Worm (Caenorhabditis elegans): ENCODE results near the gene ttr-33.

Gene ttr-33

ce11 chrV:7856641-7857040, 18.9 kb upstream of the ttr-33 start:
- TF ChIP-seq ama-1 (optimal IDR thresholded peaks at IDR 0.05) = no peak
- TF ChIP-seq egl-5 (tag; optimal IDR thresholded peaks at IDR 0.05) = no peak
- TF ChIP-seq nhr-43 (tag; optimal IDR thresholded peaks at IDR 0.05; ENCODE audit: poor library complexity, severe bottlenecking) = no peak
- TF ChIP-seq lsy-12 (tag; optimal IDR thresholded peaks at IDR 0.05) = no peak
- no peak for TF ChIP-seq unc-62 (GFP tag; optimal IDR thresholded peaks at IDR 0.05)
- TF ChIP-seq egl-27 (tag; optimal IDR thresholded peaks at IDR 0.05) = no peak
- no peak for TF ChIP-seq ceh-82 (tag; optimal IDR thresholded peaks at IDR 0.05)
- no peak for TF ChIP-seq ceh-16 (tag; optimal IDR thresholded peaks at IDR 0.05)
- no peak for TF ChIP-seq nhr-237 (tag; optimal IDR thresholded peaks at IDR 0.05)
- TF ChIP-seq fos-1 (tag; optimal IDR thresholded peaks at IDR 0.05) = no peak
- no peak for TF ChIP-seq ceh-9 (tag; optimal IDR thresholded peaks at IDR 0.05)
- TF ChIP-seq snpc-4 (tag; optimal IDR thresholded peaks at IDR 0.05) = no peak
- no peak for TF ChIP-seq pqm-1 (tag; optimal IDR thresholded peaks at IDR 0.05)
- no peak for TF ChIP-seq fkh-2 (tag; optimal IDR thresholded peaks at IDR 0.05)
- no peak for TF ChIP-seq ZK546.5 (tag; optimal IDR thresholded peaks at IDR 0.05)
- TF ChIP-seq lin-15B (tag; optimal IDR thresholded peaks at IDR 0.05) = no peak
- no peak for TF ChIP-seq zag-1 (tag; optimal IDR thresholded peaks at IDR 0.05)

ce11 chrV:7855382-7855994, 17.8 kb upstream of the ttr-33 start, which contains the start of gene C37C3.2:
C37C3.2 (plus strand) TSS chrV:7855944.
- TF ChIP-seq sea-2 (GFP tag; optimal IDR thresholded peaks at IDR 0.05) (no peak), nhr-237 (tag; optimal IDR thresholded peaks at IDR 0.05) (no peak), nhr-76 (tag; optimal IDR thresholded peaks at IDR 0.05) (no peak), ceh-9 (tag; optimal IDR thresholded peaks at IDR 0.05) (no peak), tbx-2 (tag; optimal IDR thresholded peaks at IDR 0.05) (no peak), lin-39 (tag; optimal IDR thresholded peaks at IDR 0.05) (no peak), skn-1 (tag; optimal IDR thresholded peaks at IDR 0.05) (no peak), elt-2 (tag; optimal IDR thresholded peaks at IDR 0.05) (peak; percentile 6), ztf-11 (tag; optimal IDR thresholded peaks at IDR 0.05) (no peak), fkh-2 (tag; optimal IDR thresholded peaks at IDR 0.05) (no peak), elt-3 (tag; optimal IDR thresholded peaks at IDR 0.05) (no peak), pha-4 (tag; optimal IDR thresholded peaks at IDR 0.05) (peak; percentile 39), unc-62 (GFP tag; optimal IDR thresholded peaks at IDR 0.05) (no peak), nhr-28 (tag; optimal IDR thresholded peaks at IDR 0.05) (no peak), zag-1 (tag; optimal IDR thresholded peaks at IDR 0.05) (no peak), nfya-1 (tag; optimal IDR thresholded peaks at IDR 0.05; ENCODE audit: insufficient read depth) (no peak), ceh-16 (tag; optimal IDR thresholded peaks at IDR 0.05) (no peak), nhr-43 (tag; optimal IDR thresholded peaks at IDR 0.05; ENCODE audit: poor library complexity, severe bottlenecking) (no peak), R02D3.7 (tag; optimal IDR thresholded peaks at IDR 0.05) (no peak), nhr-23 (tag; optimal IDR thresholded peaks at IDR 0.05) (no peak), fos-1 (tag; optimal IDR thresholded peaks at IDR 0.05) (no peak), ama-1 (optimal IDR thresholded peaks at IDR 0.05) (peak; percentile 15), ceh-28 (tag; optimal IDR thresholded peaks at IDR 0.05) (no peak), lin-15B (tag; optimal IDR thresholded peaks at IDR 0.05) (no peak), egl-5 (tag; optimal IDR thresholded peaks at IDR 0.05) (no peak), jun-1 (tag; optimal IDR thresholded peaks at IDR 0.05) (no peak), mml-1 (tag; optimal IDR thresholded peaks at IDR 0.05) (no peak)

ce11 chrV:7854603-7855002, 16.9 kb upstream of the ttr-33 start, which contains the start of the genes C37C3.9 and C37C3.18:
C37C3.9 (minus strand) TSS chrV:7854700.
C37C3.18 (plus strand) TSS chrV:7854993.
- no peak for TF ChIP-seq nhr-28 (tag; optimal IDR thresholded peaks at IDR 0.05)
- TF ChIP-seq jun-1 (tag; optimal IDR thresholded peaks at IDR 0.05) = peak; percentile 85
- TF ChIP-seq fkh-10 (GFP tag; optimal IDR thresholded peaks at IDR 0.05) = peak; percentile 44
- peak; percentile 87 for TF ChIP-seq hmg-11 (tag; optimal IDR thresholded peaks at IDR 0.05)
- peak; percentile 39 for TF ChIP-seq lsy-12 (tag; optimal IDR thresholded peaks at IDR 0.05)
- TF ChIP-seq ceh-28 (tag; optimal IDR thresholded peaks at IDR 0.05) = peak; percentile 71
- TF ChIP-seq elt-2 (tag; optimal IDR thresholded peaks at IDR 0.05) = peak; percentile 68
- peak; percentile 48 for TF ChIP-seq lin-15B (tag; optimal IDR thresholded peaks at IDR 0.05)
- peak; percentile 93 for TF ChIP-seq skn-1 (tag; optimal IDR thresholded peaks at IDR 0.05)
- TF ChIP-seq egl-27 (tag; optimal IDR thresholded peaks at IDR 0.05) = peak; percentile 51
- TF ChIP-seq tbx-2 (tag; optimal IDR thresholded peaks at IDR 0.05) = peak; percentile 17
- TF ChIP-seq lin-39 (tag; optimal IDR thresholded peaks at IDR 0.05) = peak; percentile 80
- peak; percentile 57 for TF ChIP-seq egl-5 (tag; optimal IDR thresholded peaks at IDR 0.05)
- no peak for TF ChIP-seq unc-39 (tag; optimal IDR thresholded peaks at IDR 0.05)
- TF ChIP-seq snpc-4 (tag; optimal IDR thresholded peaks at IDR 0.05) = peak; percentile 90
- peak; percentile 50 for TF ChIP-seq nhr-43 (tag; optimal IDR thresholded peaks at IDR 0.05; ENCODE audit: poor library complexity, severe bottlenecking)
- peak; percentile 22 for TF ChIP-seq R02D3.7 (tag; optimal IDR thresholded peaks at IDR 0.05)
- TF ChIP-seq ztf-4 (tag; optimal IDR thresholded peaks at IDR 0.05) = no peak
- peak; percentile 74 for TF ChIP-seq nhr-25 (tag; optimal IDR thresholded peaks at IDR 0.05)
- no peak for TF ChIP-seq ceh-16 (tag; optimal IDR thresholded peaks at IDR 0.05)
- peak; percentile 48 for TF ChIP-seq unc-62 (GFP tag; optimal IDR thresholded peaks at IDR 0.05)
- TF ChIP-seq nhr-23 (tag; optimal IDR thresholded peaks at IDR 0.05) = peak; percentile 75
- TF ChIP-seq zag-1 (tag; optimal IDR thresholded peaks at IDR 0.05) = no peak
- peak; percentile 0 for TF ChIP-seq ceh-82 (tag; optimal IDR thresholded peaks at IDR 0.05)
- peak; percentile 80 for TF ChIP-seq nfya-1 (tag; optimal IDR thresholded peaks at IDR 0.05; ENCODE audit: insufficient read depth)
- no peak for TF ChIP-seq daf-12 (tag; optimal IDR thresholded peaks at IDR 0.05)
- TF ChIP-seq mdl-1 (tag; optimal IDR thresholded peaks at IDR 0.05) = no peak
- TF ChIP-seq fkh-2 (tag; optimal IDR thresholded peaks at IDR 0.05) = no peak
- no peak for TF ChIP-seq nhr-237 (tag; optimal IDR thresholded peaks at IDR 0.05)
- peak; percentile 22 for TF ChIP-seq elt-1 (tag; optimal IDR thresholded peaks at IDR 0.05)
- no peak for TF ChIP-seq sea-2 (GFP tag; optimal IDR thresholded peaks at IDR 0.05)
- TF ChIP-seq pqm-1 (tag; optimal IDR thresholded peaks at IDR 0.05) = peak; percentile 22
- TF ChIP-seq pha-4 (tag; optimal IDR thresholded peaks at IDR 0.05) = peak; percentile 90

All from whole organism, L3 larva.